Worm (Caenorhabditis elegans): Measurements from ENCODE around the gene far-3.

Gene far-3

DNA sequence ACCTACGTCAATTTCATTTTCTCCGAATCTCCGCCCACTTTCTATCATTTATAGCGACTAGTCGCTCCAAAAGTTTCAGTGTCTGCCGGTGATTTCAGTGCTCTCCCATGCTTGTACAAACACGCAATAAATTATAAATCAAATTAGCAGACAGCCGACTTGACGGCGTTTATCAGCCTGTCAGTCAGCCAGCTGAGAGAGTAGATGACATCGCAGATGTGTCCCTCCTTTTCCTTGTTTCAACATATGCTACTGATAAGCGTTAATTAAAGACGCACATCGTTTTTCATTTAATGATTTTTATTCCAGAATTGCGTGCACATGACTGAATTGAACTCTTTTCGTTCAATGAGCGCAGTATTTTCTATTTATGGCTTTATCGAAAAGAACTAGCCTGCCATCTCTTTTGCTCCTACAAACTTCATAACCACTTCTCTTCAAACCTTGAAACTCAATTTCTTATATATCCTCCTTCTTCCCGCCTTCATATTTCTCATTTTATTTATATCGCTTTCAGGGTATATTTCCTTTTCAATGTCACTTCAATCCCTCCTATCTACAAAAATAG lies 46.0 kb upstream of the far-3 start, which contains the start of gene lap-2 (continued):
- TF ChIP-seq mes-2 (tag; optimal IDR thresholded peaks at IDR 0.05; ENCODE audit: poor library complexity, severe bottlenecking), result peak; percentile 18
- 0 out of 2 replicates have a peak, but pooled peaks have one; percentile 13 for TF ChIP-seq nhr-41 (GFP tag; IDR thresholded peaks at IDR 0.05)
- 0 out of 2 replicates have a peak, but pooled peaks have one; percentile 44 for TF ChIP-seq mdt-29 (GFP tag; IDR thresholded peaks at IDR 0.05)
- no peak for TF ChIP-seq F49E8.2 (tag; optimal IDR thresholded peaks at IDR 0.05; ENCODE audit: borderline replicate concordance)
- peak; percentile 39 for TF ChIP-seq hlh-30 (tag; optimal IDR thresholded peaks at IDR 0.05; ENCODE audit: insufficient read depth)
- TF ChIP-seq aha-1 (tag), result peak; percentile 25
- TF ChIP-seq dve-1 (tag; optimal IDR thresholded peaks at IDR 0.05; ENCODE audit: insufficient read depth), result peak; percentile 85
- TF ChIP-seq lsy-2 (tag; optimal IDR thresholded peaks at IDR 0.05), result peak in 1 of 2 experiments; percentile 13

DNA sequence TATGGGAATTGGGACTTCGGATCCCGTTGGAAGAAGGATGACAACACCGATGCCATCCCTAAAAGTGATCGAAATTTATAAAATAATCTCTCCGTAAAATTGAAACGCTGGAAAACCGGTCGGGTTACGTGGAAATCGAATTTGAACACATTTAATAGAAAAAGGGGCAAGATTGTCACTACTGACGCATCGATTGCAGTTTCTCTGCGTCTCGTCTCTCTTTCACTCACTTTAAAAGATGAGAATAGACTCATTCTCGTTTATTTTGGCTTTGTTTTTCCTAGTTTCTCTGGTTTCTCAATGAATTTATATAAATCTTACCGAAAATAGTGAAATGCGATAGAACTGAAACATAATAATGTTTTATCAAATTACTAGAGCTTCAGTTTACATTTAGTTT lies 44.3 kb upstream of the far-3 start, which contains the start of gene scyl-1:
Gene scyl-1, minus strand, starts transcription at position 56 of the 400 bp plus-strand sequence.
- TF ChIP-seq attf-4 (tag; optimal IDR thresholded peaks at IDR 0.05) (no peak), lir-3 (tag; optimal IDR thresholded peaks at IDR 0.05) (no peak), egl-43 (GFP tag; IDR thresholded peaks at IDR 0.05) (no peak), T20F7.1 (GFP tag; optimal IDR thresholded peaks at IDR 0.05) (peak; percentile 70), dmd-6 (GFP tag; IDR thresholded peaks at IDR 0.05) (peak; percentile 76), ceh-20 (GFP tag; IDR thresholded peaks at IDR 0.05) (0 out of 2 replicates have a peak, but pooled peaks have one; percentile 41), lin-38 (GFP tag; IDR thresholded peaks at IDR 0.05) (no peak; the same call in 1 of the 2 replicates), nhr-102 (tag; optimal IDR thresholded peaks at IDR 0.05) (peak; percentile 45), set-16 (GFP tag; IDR thresholded peaks at IDR 0.05) (no peak), hlh-30 (tag; optimal IDR thresholded peaks at IDR 0.05; ENCODE audit: insufficient read depth) (no peak), nhr-77 (tag; optimal IDR thresholded peaks at IDR 0.05) (peak; percentile 56), unc-39 (tag; optimal IDR thresholded peaks at IDR 0.05) (no peak), ZK546.5 (tag; optimal IDR thresholded peaks at IDR 0.05) (no peak), vab-7 (GFP tag; IDR thresholded peaks at IDR 0.05) (no peak), madf-9 (GFP tag; conservative IDR thresholded peaks at IDR 0.05) (no peak), nhr-6 (tag; optimal IDR thresholded peaks at IDR 0.05) (peak; percentile 96), mxl-3 (GFP tag; optimal IDR thresholded peaks at IDR 0.05) (peak; percentile 15), lin-29 (GFP tag; IDR thresholded peaks at IDR 0.05) (0 out of 2 replicates have a peak, but pooled peaks have one; percentile 21), dpl-1 (GFP tag; optimal IDR thresholded peaks at IDR 0.05) (peak; percentile 74), fkh-10 (GFP tag; optimal IDR thresholded peaks at IDR 0.05) (peak; percentile 23), spr-3 (GFP tag; optimal IDR thresholded peaks at IDR 0.05) (no peak), F44E2.7 (GFP tag; IDR thresholded peaks at IDR 0.05) (no peak), hif-1 (tag; optimal IDR thresholded peaks at IDR 0.05) (peak in 1 of 2 experiments; percentile 46), nhr-11 (tag; optimal IDR thresholded peaks at IDR 0.05) (peak; percentile 56), ztf-7 (tag; optimal IDR thresholded peaks at IDR 0.05) (no peak), mes-2 (tag; optimal IDR thresholded peaks at IDR 0.05; ENCODE audit: poor library complexity, severe bottlenecking) (peak; percentile 89), ZK337.2 (GFP tag; IDR thresholded peaks at IDR 0.05) (no peak), mdl-1 (tag; optimal IDR thresholded peaks at IDR 0.05) (peak in 1 of 2 experiments; percentile 59), nhr-28 (tag; optimal IDR thresholded peaks at IDR 0.05) (peak; percentile 70), hlh-11 (tag; optimal IDR thresholded peaks at IDR 0.05) (peak; percentile 78), ceh-44 (GFP tag; IDR thresholded peaks at IDR 0.05) (no peak), fos-1 (tag; optimal IDR thresholded peaks at IDR 0.05) (no peak), unc-62 (GFP tag; optimal IDR thresholded peaks at IDR 0.05 in 1 of 2) (peak in 1 of 2 experiments; percentile 82), unc-62 (tag; optimal IDR thresholded peaks at IDR 0.05) (no peak), gei-8 (GFP tag; optimal IDR thresholded peaks at IDR 0.05) (no peak), skn-1 (tag; optimal IDR thresholded peaks at IDR 0.05) (no peak), duxl-1 (tag; optimal IDR thresholded peaks at IDR 0.05; ENCODE audit: poor library complexity) (peak; percentile 30), tra-1 (GFP tag; IDR thresholded peaks at IDR 0.05) (no peak), lsy-2 (tag; optimal IDR thresholded peaks at IDR 0.05) (peak in 1 of 2 experiments; percentile 90), jun-1 (tag; optimal IDR thresholded peaks at IDR 0.05) (peak; percentile 8), mep-1 (tag; optimal IDR thresholded peaks at IDR 0.05) (no peak), nhr-76 (tag; optimal IDR thresholded peaks at IDR 0.05) (no peak), unc-130 (GFP tag; optimal IDR thresholded peaks at IDR 0.05) (no peak)
